Fruit fly (Drosophila melanogaster) whole organism, embryonic: ENCODE measurements around the gene RpL28.
A peak's percentile ranks its signal among the peaks of the same experiment; 100 is the strongest.

Experiments
- BtbVII ChIP-seq: fragments of 200-800 bp; sonication (Bioruptor generic); optimal IDR thresholded peaks from 3 replicates; lab custom pipeline; 2017; ENCODE audit warnings: missing biosample characterization, mild to moderate bottlenecking, missing genetic modification characterization
- CG11456 ChIP-seq: fragments of 200-800 bp; sonication (Bioruptor generic); IDR thresholded peaks from 3 replicates; pipeline ENCODE4 v1.3.6; 2022; ENCODE audit warnings: missing biosample characterization, missing genetic modification characterization
- CG11504 ChIP-seq: fragments of 200-800 bp; sonication (Bioruptor generic); optimal IDR thresholded peaks from 3 replicates; lab custom pipeline; 2019; ENCODE audit warnings: missing biosample characterization, mild to moderate bottlenecking, missing genetic modification characterization, moderate library complexity
- CG11560 ChIP-seq: fragments of 200-800 bp; sonication (Bioruptor generic); IDR thresholded peaks from 3 replicates; pipeline ENCODE4 v1.3.6; 2022; ENCODE audit warnings: missing biosample characterization, missing genetic modification characterization
- CG12104 ChIP-seq: fragments of 200-800 bp; sonication (Bioruptor generic); optimal IDR thresholded peaks from 3 replicates; lab custom pipeline; 2016; ENCODE audit warnings: missing biosample characterization, missing genetic modification characterization
- CG12155 ChIP-seq: fragments of 200-800 bp; sonication (Bioruptor generic); optimal IDR thresholded peaks from 3 replicates; lab custom pipeline; 2016; ENCODE audit warnings: missing biosample characterization, missing genetic modification characterization
- CG12391 ChIP-seq: fragments of 200-800 bp; sonication (Bioruptor generic); optimal IDR thresholded peaks from 3 replicates; lab custom pipeline; 2018; ENCODE audit warnings: missing biosample characterization, mild to moderate bottlenecking, missing genetic modification characterization, moderate library complexity
- CG13123 ChIP-seq: fragments of 200-800 bp; sonication (Bioruptor generic); optimal IDR thresholded peaks from 2 replicates; lab custom pipeline; 2016; ENCODE audit warnings: missing biosample characterization, missing genetic modification characterization
- CG13624 ChIP-seq: fragments of 200-800 bp; sonication (Bioruptor generic); optimal IDR thresholded peaks from 2 replicates; lab custom pipeline; 2016; ENCODE audit warnings: missing biosample characterization, missing genetic modification characterization
- CG14050 ChIP-seq: fragments of 200-800 bp; sonication (Bioruptor generic); IDR thresholded peaks from 3 replicates; pipeline ENCODE4 v1.3.6; 2022; ENCODE audit warnings: missing biosample characterization, missing genetic modification characterization
- CG14441 ChIP-seq: fragments of 200-800 bp; sonication (Bioruptor generic); IDR thresholded peaks from 2 replicates; pipeline ENCODE4 v1.3.6; 2022; ENCODE audit warnings: missing biosample characterization, missing genetic modification characterization
- CG17186 ChIP-seq: fragments of 200-800 bp; sonication (Bioruptor generic); optimal IDR thresholded peaks from 3 replicates; lab custom pipeline; 2017; ENCODE audit warnings: missing biosample characterization, missing genetic modification reagents, missing genetic modification characterization
- CG18011 ChIP-seq: fragments of 200-800 bp; sonication (Bioruptor generic); optimal IDR thresholded peaks from 2 replicates; lab custom pipeline; 2017; ENCODE audit warnings: missing biosample characterization, missing genetic modification characterization, mild to moderate bottlenecking, moderate library complexity, missing genotype
- CG2120 ChIP-seq: fragments of 200-800 bp; sonication (Bioruptor generic); optimal IDR thresholded peaks from 3 replicates; lab custom pipeline; 2016; ENCODE audit warnings: missing biosample characterization, missing genetic modification characterization
- CG3065 ChIP-seq: fragments of 200-800 bp; sonication (Bioruptor generic); optimal IDR thresholded peaks from 2 replicates; lab custom pipeline; 2016; ENCODE audit warnings: missing biosample characterization, missing genetic modification characterization
- CG3838 ChIP-seq: fragments of 200-800 bp; sonication (Bioruptor generic); optimal IDR thresholded peaks from 3 replicates; lab custom pipeline; 2016; ENCODE audit warnings: missing biosample characterization, missing genetic modification characterization
- CG42726 ChIP-seq: fragments of 200-800 bp; sonication (Bioruptor generic); IDR thresholded peaks from 2 replicates; pipeline ENCODE4 v1.3.6; 2022; ENCODE audit warnings: missing biosample characterization, missing genetic modification characterization; ENCODE audit not compliant: partially characterized antibody
- CG4328 ChIP-seq: fragments of 200-800 bp; sonication (Bioruptor generic); optimal IDR thresholded peaks from 3 replicates; lab custom pipeline; 2017; ENCODE audit warnings: missing biosample characterization, missing genetic modification reagents, missing genetic modification characterization
- CG4617 ChIP-seq: fragments of 200-800 bp; sonication (Bioruptor generic); optimal IDR thresholded peaks from 3 replicates; lab custom pipeline; 2016; ENCODE audit warnings: missing biosample characterization, missing genetic modification characterization, borderline replicate concordance
- CG6175 ChIP-seq: fragments of 200-800 bp; sonication (Bioruptor generic); IDR thresholded peaks from 3 replicates; pipeline ENCODE4 v1.3.6; 2022; ENCODE audit warnings: missing biosample characterization, missing genetic modification characterization
- CG6654 ChIP-seq: fragments of 200-800 bp; sonication (Bioruptor generic); optimal IDR thresholded peaks from 2 replicates; lab custom pipeline; 2017; ENCODE audit warnings: missing biosample characterization, mild to moderate bottlenecking, missing genetic modification characterization
- CG7357 ChIP-seq: fragments of 200-800 bp; sonication (Bioruptor generic); IDR thresholded peaks from 3 replicates; pipeline ENCODE4 v1.3.6; 2022; ENCODE audit warnings: missing biosample characterization, missing genetic modification characterization
- CG8478 ChIP-seq: fragments of >200 bp; optimal IDR thresholded peaks from 2 replicates; lab custom pipeline; 2018
- CG8765 ChIP-seq: fragments of 200-800 bp; sonication (Bioruptor generic); IDR thresholded peaks from 2 replicates; pipeline ENCODE4 v1.3.6; 2022; ENCODE audit warnings: missing biosample characterization, missing genetic modification characterization
- CG9609 ChIP-seq: fragments of 200-800 bp; sonication (Bioruptor generic); optimal IDR thresholded peaks from 3 replicates; lab custom pipeline; 2016; ENCODE audit warnings: missing biosample characterization, missing genetic modification characterization
- Chrac-16 ChIP-seq: fragments of 200-800 bp; sonication (Bioruptor generic); optimal IDR thresholded peaks from 3 replicates; lab custom pipeline; 2016; ENCODE audit warnings: missing biosample characterization, missing genetic modification characterization
- Dek ChIP-seq: fragments of 200-800 bp; sonication (Bioruptor generic); optimal IDR thresholded peaks from 3 replicates; lab custom pipeline; 2019; ENCODE audit warnings: missing biosample characterization, mild to moderate bottlenecking, missing genetic modification characterization, moderate library complexity
- Doc3 ChIP-seq: fragments of 200-800 bp; sonication (Bioruptor generic); IDR thresholded peaks from 3 replicates; pipeline ENCODE4 v1.3.6; 2022; ENCODE audit warnings: missing biosample characterization, missing genetic modification characterization; ENCODE audit not compliant: partially characterized antibody
- Dref ChIP-seq: fragments of 200-800 bp; sonication (Bioruptor generic); IDR thresholded peaks from 2 replicates; pipeline ENCODE4 v1.3.6; 2022; ENCODE audit warnings: missing biosample characterization, missing genetic modification characterization
- Hmr ChIP-seq: fragments of 200-800 bp; sonication (Bioruptor generic); optimal IDR thresholded peaks from 3 replicates; lab custom pipeline; 2017; ENCODE audit warnings: mild to moderate bottlenecking, missing biosample characterization, missing genetic modification reagents, missing genetic modification characterization
- NC2α ChIP-seq: fragments of 200-800 bp; sonication (Bioruptor generic); optimal IDR thresholded peaks from 2 replicates; lab custom pipeline; 2016; ENCODE audit warnings: missing biosample characterization, missing genetic modification characterization
- NK7.1 ChIP-seq: fragments of 200-800 bp; sonication (Bioruptor generic); optimal IDR thresholded peaks from 3 replicates; lab custom pipeline; 2016; ENCODE audit warnings: missing biosample characterization, missing genetic modification characterization
- Oaz ChIP-seq: fragments of 200-800 bp; sonication (Bioruptor generic); IDR thresholded peaks from 2 replicates; pipeline ENCODE4 v1.3.6; 2022; ENCODE audit warnings: missing biosample characterization, missing genetic modification characterization
- Optix ChIP-seq: fragments of 200-800 bp; sonication (Bioruptor generic); IDR thresholded peaks from 3 replicates; pipeline ENCODE4 v1.3.6; 2022; ENCODE audit warnings: missing biosample characterization, missing genetic modification characterization
- Spps ChIP-seq: fragments of 200-800 bp; sonication (Bioruptor generic); optimal IDR thresholded peaks from 2 replicates; lab custom pipeline; 2018; ENCODE audit warnings: missing biosample characterization, mild to moderate bottlenecking, missing genetic modification characterization
- Stat92E ChIP-seq, 3 experiments: fragments of >200 bp in 2 of 3; fragments of 200-800 bp in 1 of 3; sonication (Bioruptor generic) in 1 of 3; optimal IDR thresholded peaks; 2 replicates each; lab custom pipeline; 2017 to 2019; ENCODE audit warnings: missing biosample characterization in 3 of 3, missing genetic modification characterization in 3 of 3, mild to moderate bottlenecking in 1 of 3, moderate library complexity in 1 of 3
- Xrp1 ChIP-seq: fragments of 200-800 bp; sonication (Bioruptor generic); IDR thresholded peaks from 2 replicates; pipeline ENCODE4 v1.3.6; 2022; ENCODE audit warnings: missing biosample characterization, missing genetic modification characterization
- ara ChIP-seq: fragments of 200-800 bp; sonication (Bioruptor generic); IDR thresholded peaks from 2 replicates; pipeline ENCODE4 v1.3.6; 2022; ENCODE audit warnings: missing biosample characterization, missing genetic modification characterization
- crol ChIP-seq: fragments of 200-800 bp; sonication (Bioruptor generic); IDR thresholded peaks from 2 replicates; pipeline ENCODE4 v1.3.6; 2022; ENCODE audit warnings: missing biosample characterization, missing genetic modification characterization
- disco-r ChIP-seq: fragments of 200-800 bp; sonication (Bioruptor generic); optimal IDR thresholded peaks from 2 replicates; lab custom pipeline; 2016; ENCODE audit warnings: missing biosample characterization, missing genetic modification characterization
- dysf ChIP-seq: fragments of 200-800 bp; sonication (Bioruptor generic); IDR thresholded peaks from 3 replicates; pipeline ENCODE4 v1.3.6; 2022; ENCODE audit warnings: missing biosample characterization, missing genetic modification characterization
- lmd ChIP-seq: fragments of 200-800 bp; sonication (Bioruptor generic); IDR thresholded peaks from 2 replicates; pipeline ENCODE4 v1.3.6; 2022; ENCODE audit warnings: missing biosample characterization, missing genetic modification characterization
- luna ChIP-seq: fragments of 200-800 bp; sonication (Bioruptor generic); optimal IDR thresholded peaks from 2 replicates; lab custom pipeline; 2016; ENCODE audit warnings: missing biosample characterization, missing genetic modification characterization
- nmo ChIP-seq: fragments of 200-800 bp; sonication (Bioruptor generic); optimal IDR thresholded peaks from 2 replicates; lab custom pipeline; 2018; ENCODE audit warnings: missing biosample characterization, mild to moderate bottlenecking, missing genetic modification characterization, moderate library complexity
- onecut ChIP-seq: fragments of 200-800 bp; sonication (Bioruptor generic); IDR thresholded peaks from 2 replicates; pipeline ENCODE4 v1.3.6; 2022; ENCODE audit warnings: missing biosample characterization, missing genetic modification characterization
- pan ChIP-seq, 4 experiments: fragments of >200 bp in 3 of 4; fragments of 200-800 bp in 1 of 4; sonication (Bioruptor generic) in 1 of 4; optimal IDR thresholded peaks in 3 of 4; IDR thresholded peaks in 1 of 4; 2 replicates each; pipeline versions ENCODE4 v1.3.6 to Lab custom; 2017 to 2022; ENCODE audit warnings: missing biosample characterization in 2 of 4, missing genetic modification characterization in 2 of 4, mixed read lengths in 1 of 4
- pb ChIP-seq: fragments of 200-800 bp; sonication (Bioruptor generic); optimal IDR thresholded peaks from 3 replicates; lab custom pipeline; 2016; ENCODE audit warnings: missing biosample characterization, missing genetic modification characterization
- phol ChIP-seq: fragments of 200-800 bp; sonication (Bioruptor generic); optimal IDR thresholded peaks from 3 replicates; lab custom pipeline; 2018; ENCODE audit warnings: missing biosample characterization, mild to moderate bottlenecking, missing genetic modification characterization, moderate library complexity
- run ChIP-seq: fragments of 200-800 bp; sonication (Bioruptor generic); optimal IDR thresholded peaks from 3 replicates; lab custom pipeline; 2018; ENCODE audit warnings: missing biosample characterization, mild to moderate bottlenecking, missing genetic modification characterization
- slou ChIP-seq: fragments of 200-800 bp; sonication (Bioruptor generic); optimal IDR thresholded peaks from 3 replicates; lab custom pipeline; 2016; ENCODE audit warnings: missing biosample characterization, missing genetic modification characterization
- tio ChIP-seq: fragments of 200-800 bp; sonication (Bioruptor generic); optimal IDR thresholded peaks from 2 replicates; lab custom pipeline; 2017; ENCODE audit warnings: missing biosample characterization, missing genetic modification characterization, inconsistent platforms

The RpL28 gene

dm6 chr3L:3192912-3193311, 29.8 kb downstream of the RpL28 start, which contains the start of gene Hsp83 (continued):
- TF ChIP-seq CG18011 (GFP tag; lab: Kevin White, UChicago), result peak; percentile 90
- TF ChIP-seq CG12391 (tag; lab: Kevin White, UChicago), result peak; percentile 95
- peak; percentile 86 for TF ChIP-seq CG2120 (GFP tag; lab: Kevin White, UChicago)
- peak; percentile 91 for TF ChIP-seq luna (GFP tag; lab: Kevin White, UChicago)
- TF ChIP-seq Xrp1 (GFP tag; lab: Robert Waterston, UW), result peak; percentile 71
- TF ChIP-seq CG3065 (GFP tag; lab: Kevin White, UChicago), result peak; percentile 94
- TF ChIP-seq disco-r (GFP tag; lab: Kevin White, UChicago), result peak; percentile 91
- peak; percentile 94 for TF ChIP-seq CG13624 (GFP tag; lab: Kevin White, UChicago)
- peak; percentile 80 for TF ChIP-seq Spps (tag; lab: Kevin White, UChicago)
- peak; percentile 75 for TF ChIP-seq tio
- no peak for TF ChIP-seq CG8478
- TF ChIP-seq onecut (GFP tag; lab: Robert Waterston, UW), result peak; percentile 96
- TF ChIP-seq Stat92E (GFP tag; optimal IDR thresholded peaks at IDR 0.05; lab: Kevin White, UChicago), result peak in 1 of 3 experiments; percentile 84
- TF ChIP-seq nmo, result peak; percentile 79
- peak; percentile 83 for TF ChIP-seq CG14441
- peak; percentile 81 for TF ChIP-seq slou (GFP tag; lab: Kevin White, UChicago)
- peak; percentile 80 for TF ChIP-seq lmd (GFP tag; lab: Robert Waterston, UW)
- peak; percentile 74 for TF ChIP-seq CG12155 (GFP tag; lab: Kevin White, UChicago)
- TF ChIP-seq run, result peak; percentile 91
- TF ChIP-seq ara (GFP tag; lab: Robert Waterston, UW), result peak; percentile 89
- TF ChIP-seq pb (GFP tag; lab: Kevin White, UChicago), result peak; percentile 96
- TF ChIP-seq CG11560 (tag; lab: Robert Waterston, UW), result no peak; the same call in 2 of the 3 replicates
- peak; percentile 99 for TF ChIP-seq BtbVII (GFP tag; lab: Kevin White, UChicago)
- TF ChIP-seq CG12104 (GFP tag; lab: Kevin White, UChicago), result peak; percentile 96
- TF ChIP-seq CG13123 (GFP tag; lab: Kevin White, UChicago), result peak; percentile 77
- peak; percentile 38; the same call in 1 of the 2 replicates for TF ChIP-seq CG42726 (GFP tag; lab: Robert Waterston, UW)
- peak; percentile 85 for TF ChIP-seq Oaz (GFP tag; lab: Robert Waterston, UW)
- peak; percentile 99 for TF ChIP-seq Hmr
- peak; percentile 91 for TF ChIP-seq Optix
- no peak for TF ChIP-seq pan (optimal IDR thresholded peaks at IDR 0.05; lab: Kevin White, UChicago)
- peak in 1 of 2 experiments; percentile 92 for TF ChIP-seq pan (GFP tag; optimal IDR thresholded peaks at IDR 0.05 in 1 of 2, IDR thresholded peaks at IDR 0.05 in 1 of 2)
- TF ChIP-seq NK7.1 (GFP tag; lab: Kevin White, UChicago), result peak; percentile 95
- TF ChIP-seq Dek (tag; lab: Kevin White, UChicago), result peak; percentile 86
- TF ChIP-seq crol, result peak; percentile 54; the same call in 1 of the 2 replicates
- TF ChIP-seq CG6175 (GFP tag; lab: Robert Waterston, UW), result peak; percentile 90
- TF ChIP-seq Dref, result no peak; the same call in 1 of the 2 replicates
- no peak for TF ChIP-seq CG8765 (GFP tag; lab: Robert Waterston, UW)
- TF ChIP-seq CG4328 (GFP tag; lab: Kevin White, UChicago), result peak; percentile 99
- TF ChIP-seq CG6654, result peak; percentile 84
- TF ChIP-seq NC2α (GFP tag; lab: Kevin White, UChicago), result peak; percentile 93
- TF ChIP-seq CG14050 (GFP tag; lab: Robert Waterston, UW), result peak; percentile 92
- TF ChIP-seq CG11504 (tag; lab: Kevin White, UChicago), result peak; percentile 85
- TF ChIP-seq CG3838 (GFP tag; lab: Kevin White, UChicago), result peak; percentile 52
- no peak for TF ChIP-seq Doc3 (GFP tag; lab: Robert Waterston, UW)
- TF ChIP-seq CG9609 (GFP tag; lab: Kevin White, UChicago), result peak; percentile 88
- peak; percentile 89 for TF ChIP-seq dysf (GFP tag; lab: Robert Waterston, UW)
- TF ChIP-seq CG7357 (GFP tag; lab: Robert Waterston, UW), result peak; percentile 61; the same call in 2 of the 3 replicates
- peak; percentile 82 for TF ChIP-seq phol (tag; lab: Kevin White, UChicago)
- peak; percentile 79 for TF ChIP-seq Chrac-16 (GFP tag; lab: Kevin White, UChicago)
- TF ChIP-seq CG11456 (GFP tag; lab: Robert Waterston, UW), result peak; percentile 96
- TF ChIP-seq CG17186 (GFP tag; lab: Kevin White, UChicago), result peak; percentile 96
- peak; percentile 58 for TF ChIP-seq CG4617 (GFP tag; lab: Kevin White, UChicago)
